Worm (Caenorhabditis elegans) whole organism, L2 larva: ENCODE measurements around the gene Y44A6C.1.

Experiments used
- C34F6.9 ChIP-seq: fragments of 150-350 bp; optimal IDR thresholded peaks from 2 replicates; lab custom pipeline; 2014; ENCODE audit warnings: missing biosample characterization, missing genetic modification characterization
- F13H6.1 ChIP-seq: sonication (generic microtip); optimal IDR thresholded peaks from 2 replicates; lab custom pipeline; 2016; ENCODE audit warnings: missing genetic modification characterization, missing compliant biosample characterization
- R02D3.7 ChIP-seq: fragments of 150-350 bp; optimal IDR thresholded peaks from 2 replicates; lab custom pipeline; 2014; ENCODE audit warnings: missing biosample characterization, missing genetic modification characterization
- Y55F3AM.14 ChIP-seq: fragments of 200-800 bp; sonication (Bioruptor generic); optimal IDR thresholded peaks from 2 replicates; lab custom pipeline; 2018; ENCODE audit warnings: mild to moderate bottlenecking, missing genetic modification characterization, missing compliant biosample characterization
- ZK546.5 ChIP-seq: sonication (generic microtip); optimal IDR thresholded peaks from 2 replicates; lab custom pipeline; 2017; ENCODE audit warnings: missing biosample characterization, missing genetic modification characterization
- alr-1 ChIP-seq: fragments of 150-350 bp; optimal IDR thresholded peaks from 2 replicates; lab custom pipeline; 2014; ENCODE audit warnings: missing biosample characterization, missing genetic modification characterization
- aly-2 ChIP-seq: fragments of 150-350 bp; optimal IDR thresholded peaks from 2 replicates; lab custom pipeline; 2014; ENCODE audit warnings: missing biosample characterization, missing genetic modification characterization
- ama-1 ChIP-seq: fragments of 150-350 bp; optimal IDR thresholded peaks from 2 replicates; lab custom pipeline; 2018; ENCODE audit warnings: inconsistent platforms
- blmp-1 ChIP-seq: sonication (generic microtip); optimal IDR thresholded peaks from 2 replicates; lab custom pipeline; 2017; ENCODE audit warnings: missing genetic modification characterization, mild to moderate bottlenecking, missing compliant biosample characterization, antibody characterized with exemption, moderate library complexity; ENCODE audit not compliant: insufficient read depth
- ceh-16 ChIP-seq: fragments of 150-350 bp; optimal IDR thresholded peaks from 2 replicates; lab custom pipeline; 2014; ENCODE audit warnings: missing biosample characterization, missing genetic modification characterization
- dmd-4 ChIP-seq: sonication (generic microtip); optimal IDR thresholded peaks from 2 replicates; lab custom pipeline; 2017; ENCODE audit warnings: missing biosample characterization, missing genetic modification characterization
- egl-27 ChIP-seq: sonication (generic microtip); optimal IDR thresholded peaks from 3 replicates; lab custom pipeline; 2017; ENCODE audit warnings: missing biosample characterization, missing genetic modification reagents, missing genetic modification characterization
- elt-1 ChIP-seq: fragments of 150-350 bp; optimal IDR thresholded peaks from 2 replicates; lab custom pipeline; 2014; ENCODE audit warnings: missing biosample characterization, missing genetic modification characterization
- elt-3 ChIP-seq: sonication (generic microtip); optimal IDR thresholded peaks from 2 replicates; lab custom pipeline; 2017; ENCODE audit warnings: missing biosample characterization, missing genetic modification characterization
- fos-1 ChIP-seq: fragments of 150-350 bp; optimal IDR thresholded peaks from 2 replicates; lab custom pipeline; 2014; ENCODE audit warnings: missing biosample characterization, missing genetic modification characterization
- gmeb-1 ChIP-seq: fragments of 150-350 bp; optimal IDR thresholded peaks from 2 replicates; lab custom pipeline; 2014; ENCODE audit warnings: missing biosample characterization, missing genetic modification characterization
- lin-11 ChIP-seq: fragments of 150-350 bp; sonication (generic microtip); optimal IDR thresholded peaks from 2 replicates; lab custom pipeline; 2014; ENCODE audit warnings: missing biosample characterization, missing genetic modification characterization, inconsistent platforms, mixed read lengths
- lin-13 ChIP-seq: fragments of 150-350 bp; optimal IDR thresholded peaks from 2 replicates; lab custom pipeline; 2014; ENCODE audit warnings: missing biosample characterization, missing genetic modification reagents, missing genetic modification characterization
- lin-39 ChIP-seq: fragments of 150-350 bp; optimal IDR thresholded peaks from 2 replicates; lab custom pipeline; 2014; ENCODE audit warnings: missing biosample characterization, missing genetic modification reagents, missing genetic modification characterization
- lsy-2 ChIP-seq, 2 experiments: fragments of 150-350 bp in 1 of 2; sonication (generic microtip) in 1 of 2; optimal IDR thresholded peaks; 2 replicates each; lab custom pipeline; 2014 to 2017; ENCODE audit warnings: missing biosample characterization in 2 of 2, missing genetic modification characterization in 2 of 2
- mab-5 ChIP-seq: fragments of 150-350 bp; optimal IDR thresholded peaks from 2 replicates; lab custom pipeline; 2014; ENCODE audit warnings: missing biosample characterization, missing genetic modification characterization
- mbf-1 ChIP-seq: sonication (generic microtip); optimal IDR thresholded peaks from 2 replicates; lab custom pipeline; 2017; ENCODE audit warnings: missing biosample characterization, missing genetic modification characterization
- nhr-10 ChIP-seq: sonication (generic microtip); optimal IDR thresholded peaks from 2 replicates; lab custom pipeline; 2017; ENCODE audit warnings: missing biosample characterization, missing genetic modification characterization
- nhr-12 ChIP-seq: fragments of 150-350 bp; optimal IDR thresholded peaks from 2 replicates; lab custom pipeline; 2014; ENCODE audit warnings: missing biosample characterization, missing genetic modification characterization
- nhr-129 ChIP-seq: fragments of 150-350 bp; optimal IDR thresholded peaks from 2 replicates; lab custom pipeline; 2014; ENCODE audit warnings: missing biosample characterization, missing genetic modification characterization
- nhr-23 ChIP-seq: fragments of 150-350 bp; optimal IDR thresholded peaks from 2 replicates; lab custom pipeline; 2014; ENCODE audit warnings: missing biosample characterization, missing genetic modification reagents, missing genetic modification characterization
- nhr-25 ChIP-seq: fragments of 150-350 bp; sonication (generic microtip); optimal IDR thresholded peaks from 3 replicates; lab custom pipeline; 2014; ENCODE audit warnings: missing biosample characterization, missing genetic modification characterization
- nhr-6 ChIP-seq: fragments of 150-350 bp; optimal IDR thresholded peaks from 2 replicates; lab custom pipeline; 2014; ENCODE audit warnings: missing biosample characterization, missing genetic modification characterization
- nhr-77 ChIP-seq: fragments of 150-350 bp; optimal IDR thresholded peaks from 2 replicates; lab custom pipeline; 2014; ENCODE audit warnings: missing biosample characterization, missing genetic modification characterization
- peb-1 ChIP-seq: fragments of 150-350 bp; optimal IDR thresholded peaks from 2 replicates; lab custom pipeline; 2014; ENCODE audit warnings: missing biosample characterization, missing genetic modification characterization
- sem-4 ChIP-seq: fragments of 150-350 bp; optimal IDR thresholded peaks from 2 replicates; lab custom pipeline; 2014; ENCODE audit warnings: missing biosample characterization, missing genetic modification reagents, missing genetic modification characterization
- skn-1 ChIP-seq: sonication (generic microtip); optimal IDR thresholded peaks from 2 replicates; lab custom pipeline; 2017; ENCODE audit warnings: missing biosample characterization, missing genetic modification characterization
- sma-3 ChIP-seq: sonication (generic microtip); optimal IDR thresholded peaks from 2 replicates; lab custom pipeline; 2016; ENCODE audit warnings: missing genetic modification reagents, missing genetic modification characterization, missing compliant biosample characterization
- sma-9 ChIP-seq, 2 experiments: fragments of 150-350 bp in 1 of 2; sonication (generic microtip) in 1 of 2; optimal IDR thresholded peaks; 2 replicates each; lab custom pipeline; 2014 to 2016; ENCODE audit warnings: missing genetic modification characterization in 2 of 2, mild to moderate bottlenecking in 1 of 2, missing biosample characterization in 1 of 2, missing compliant biosample characterization in 1 of 2, missing genetic modification reagents in 1 of 2, moderate library complexity in 1 of 2
- snpc-4 ChIP-seq: fragments of 150-350 bp; optimal IDR thresholded peaks from 2 replicates; lab custom pipeline; 2014; ENCODE audit warnings: missing biosample characterization, missing genetic modification characterization
- unc-39 ChIP-seq: fragments of 150-350 bp; optimal IDR thresholded peaks from 2 replicates; lab custom pipeline; 2014; ENCODE audit warnings: missing biosample characterization, missing genetic modification characterization
- unc-55 ChIP-seq: fragments of 150-350 bp; sonication (generic microtip); optimal IDR thresholded peaks from 3 replicates; lab custom pipeline; 2014; ENCODE audit warnings: missing biosample characterization, missing genetic modification reagents, missing genetic modification characterization
- unc-62 ChIP-seq: fragments of 150-350 bp; optimal IDR thresholded peaks from 2 replicates; lab custom pipeline; 2014; ENCODE audit warnings: missing biosample characterization, missing genetic modification reagents, missing genetic modification characterization

Gene Y44A6C.1

ce11 chrV:20728763-20729350, 15.1 kb downstream of the Y44A6C.1 start, which contains the start of gene ipla-3 (continued):
- peak; percentile 54 for TF ChIP-seq sma-3 (GFP tag; lab: Kevin White, UChicago)
- peak in 1 of 2 experiments; percentile 2 for TF ChIP-seq lsy-2 (tag; optimal IDR thresholded peaks at IDR 0.05; lab: Kevin White, UChicago)
- TF ChIP-seq ceh-16 (tag; lab: Kevin White, UChicago), result no peak
- no peak for TF ChIP-seq elt-3
- TF ChIP-seq C34F6.9 (tag; lab: Kevin White, UChicago), result peak; percentile 68
- TF ChIP-seq nhr-12 (tag; lab: Kevin White, UChicago), result no peak
- TF ChIP-seq ama-1, result no peak
- TF ChIP-seq mbf-1, result no peak
- no peak for TF ChIP-seq egl-27 (tag; lab: Kevin White, UChicago)
- no peak for TF ChIP-seq unc-62
- TF ChIP-seq fos-1, result peak; percentile 69

ce11 chrV:20731787-20732186, 18.1 kb downstream of the Y44A6C.1 start, which contains the start of gene srxa-1:
srxa-1 (plus strand) TSS chrV:20732087.
- TF ChIP-seq unc-55 (GFP tag; lab: Kevin White, UChicago) (no peak), ama-1 (no peak), gmeb-1 (tag; lab: Kevin White, UChicago) (no peak), dmd-4 (tag; lab: Kevin White, UChicago) (no peak), unc-62 (no peak), Y55F3AM.14 (GFP tag; lab: Kevin White, UChicago) (no peak), C34F6.9 (tag; lab: Kevin White, UChicago) (no peak), peb-1 (tag; lab: Kevin White, UChicago) (no peak), unc-39 (tag; lab: Kevin White, UChicago) (no peak), aly-2 (no peak), nhr-6 (tag; lab: Kevin White, UChicago) (no peak), fos-1 (no peak), egl-27 (tag; lab: Kevin White, UChicago) (no peak), mab-5 (tag; lab: Kevin White, UChicago) (no peak), ZK546.5 (tag; lab: Kevin White, UChicago) (no peak)

- TF ChIP-seq fos-1, result no peak
- no peak for TF ChIP-seq ama-1
- no peak for TF ChIP-seq F13H6.1 (tag; lab: Kevin White, UChicago)
- no peak for TF ChIP-seq lin-11 (tag; lab: Kevin White, UChicago)
- TF ChIP-seq nhr-25 (tag; lab: Kevin White, UChicago), result no peak
- no peak for TF ChIP-seq nhr-77 (tag; lab: Kevin White, UChicago)
- TF ChIP-seq nhr-6 (tag; lab: Kevin White, UChicago), result no peak
- no peak for TF ChIP-seq sem-4 (tag; lab: Kevin White, UChicago)
- no peak for TF ChIP-seq mbf-1
- TF ChIP-seq lin-39 (tag; lab: Kevin White, UChicago), result no peak
- TF ChIP-seq gmeb-1 (tag; lab: Kevin White, UChicago), result no peak
- TF ChIP-seq nhr-23 (tag; lab: Kevin White, UChicago), result no peak
- TF ChIP-seq blmp-1 (tag; lab: Kevin White, UChicago), result no peak
These were observed 20.9 kb downstream of the Y44A6C.1 start, which contains the start of gene srxa-6 for ce11 chrV:20734658-20735057. srxa-6 (plus strand) TSS chrV:20734958.

- TF ChIP-seq C34F6.9 (tag; lab: Kevin White, UChicago), result peak; percentile 13
- TF ChIP-seq alr-1 (tag; lab: Kevin White, UChicago), result no peak
- peak; percentile 25 for TF ChIP-seq F13H6.1 (tag; lab: Kevin White, UChicago)
- no peak for TF ChIP-seq lin-39 (tag; lab: Kevin White, UChicago)
These were observed 25.7 kb downstream of the Y44A6C.1 start for ce11 chrV:20739387-20739786.

- TF ChIP-seq elt-1 (tag; lab: Kevin White, UChicago) (no peak), R02D3.7 (tag; lab: Kevin White, UChicago) (no peak), lsy-2 (tag; optimal IDR thresholded peaks at IDR 0.05; lab: Kevin White, UChicago) (peak in 1 of 2 experiments; percentile 47), sma-9 (GFP tag; optimal IDR thresholded peaks at IDR 0.05; lab: Kevin White, UChicago) (no peak), sma-9 (tag; optimal IDR thresholded peaks at IDR 0.05; lab: Kevin White, UChicago) (no peak), nhr-129 (peak; percentile 10), lin-13 (GFP tag; lab: Kevin White, UChicago) (peak; percentile 30), skn-1 (no peak), dmd-4 (tag; lab: Kevin White, UChicago) (no peak), snpc-4 (tag; lab: Kevin White, UChicago) (no peak), peb-1 (tag; lab: Kevin White, UChicago) (no peak), nhr-25 (tag; lab: Kevin White, UChicago) (no peak), C34F6.9 (tag; lab: Kevin White, UChicago) (peak; percentile 46), nhr-10 (tag; lab: Kevin White, UChicago) (no peak), unc-55 (GFP tag; lab: Kevin White, UChicago) (peak; percentile 54)
These were observed 30.6 kb downstream of the Y44A6C.1 start, which contains the start of gene dnj-25 for ce11 chrV:20744290-20744837. dnj-25 (minus strand) TSS chrV:20744346.
